Fruit fly (Drosophila melanogaster): ENCODE data around the gene U2af38.
A peak's percentile ranks its signal among the peaks of the same experiment; 100 is the strongest.

U2af38 gene

DNA sequence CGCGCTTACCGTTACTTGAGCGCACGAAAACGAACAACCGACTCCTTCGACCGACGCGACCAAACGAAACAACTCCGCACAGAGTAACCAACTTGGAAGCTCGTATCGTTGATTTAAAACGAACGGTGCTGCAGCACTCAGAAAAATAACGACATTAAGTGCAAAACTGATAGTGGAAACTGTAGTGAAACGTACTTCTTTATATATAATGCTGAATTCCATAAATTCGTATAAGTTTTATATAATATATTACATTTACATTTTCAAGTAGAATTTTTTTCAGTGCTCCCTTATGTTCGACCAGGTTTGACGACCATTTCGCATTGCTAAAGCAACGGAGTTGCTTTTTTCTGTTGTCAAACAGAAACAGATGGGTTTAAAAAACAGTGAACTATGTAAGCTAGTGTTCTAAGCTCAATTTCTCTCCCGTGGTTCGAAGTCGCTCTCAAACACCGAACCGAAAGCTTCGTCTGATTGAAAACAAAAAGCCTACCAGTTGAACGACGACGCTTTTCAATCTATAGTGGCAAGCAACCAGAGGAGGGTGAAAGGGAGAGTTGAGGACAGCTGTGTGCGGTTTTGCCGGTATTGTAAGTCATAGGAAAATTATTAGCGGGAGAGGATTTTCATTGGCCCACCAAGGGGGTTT lies 26.9 kb downstream of the U2af38 start, which contains the start of gene CG17075 (continued):
- peak; percentile 87 for TF ChIP-seq run (tag; optimal IDR thresholded peaks at IDR 0.05)
- TF ChIP-seq CG14441 (GFP tag; IDR thresholded peaks at IDR 0.05) = peak; percentile 95
- TF ChIP-seq CG15696 (tag; optimal IDR thresholded peaks at IDR 0.05) = peak; percentile 55
- no peak for TF ChIP-seq D (optimal IDR thresholded peaks at IDR 0.05)
- TF ChIP-seq D (GFP tag; optimal IDR thresholded peaks at IDR 0.05) = peak; percentile 84
- peak; percentile 88 for TF ChIP-seq gce (GFP tag; IDR thresholded peaks at IDR 0.05)
- TF ChIP-seq slbo (GFP tag; IDR thresholded peaks at IDR 0.05) = peak; percentile 98
- peak; percentile 92 for TF ChIP-seq CG12299 (tag; optimal IDR thresholded peaks at IDR 0.05)
- TF ChIP-seq sqz (GFP tag; optimal IDR thresholded peaks at IDR 0.05) = peak; percentile 86
- TF ChIP-seq lola (GFP tag; optimal IDR thresholded peaks at IDR 0.05) = peak in 1 of 3 experiments; percentile 69
- TF ChIP-seq CG17612 (GFP tag; IDR thresholded peaks at IDR 0.05) = peak; percentile 88
- TF ChIP-seq CG14860 (GFP tag; IDR thresholded peaks at IDR 0.05; ENCODE audit: partially characterized antibody) = no peak
- peak; percentile 89 for TF ChIP-seq CG17829 (tag; optimal IDR thresholded peaks at IDR 0.05)
- TF ChIP-seq bowl (GFP tag; IDR thresholded peaks at IDR 0.05) = peak; percentile 88
- peak; percentile 40 for TF ChIP-seq CG10431 (GFP tag; optimal IDR thresholded peaks at IDR 0.05)
- TF ChIP-seq CG5245 (GFP tag; optimal IDR thresholded peaks at IDR 0.05) = peak; percentile 92
- peak; percentile 98 for TF ChIP-seq CG31441 (GFP tag; IDR thresholded peaks at IDR 0.05)
- TF ChIP-seq PHDP (tag; optimal IDR thresholded peaks at IDR 0.05) = peak; percentile 96
- TF ChIP-seq CG6791 (GFP tag; IDR thresholded peaks at IDR 0.05; ENCODE audit: partially characterized antibody) = no peak
- TF ChIP-seq CG10959 (GFP tag; IDR thresholded peaks at IDR 0.05) = peak; percentile 77
- peak; percentile 32 for TF ChIP-seq CG12236 (GFP tag; optimal IDR thresholded peaks at IDR 0.05)
- no peak for TF ChIP-seq pan (optimal IDR thresholded peaks at IDR 0.05)
- TF ChIP-seq pan (GFP tag; optimal IDR thresholded peaks at IDR 0.05 in 1 of 2, IDR thresholded peaks at IDR 0.05 in 1 of 2) = peak in 1 of 2 experiments; percentile 97
- TF ChIP-seq CG17328 (GFP tag; IDR thresholded peaks at IDR 0.05) = peak; percentile 96
- peak; percentile 72 for TF ChIP-seq CG1647 (GFP tag; optimal IDR thresholded peaks at IDR 0.05)
- TF ChIP-seq her (GFP tag; optimal IDR thresholded peaks at IDR 0.05) = peak; percentile 33
- no peak; the same call in 1 of the 2 replicates for TF ChIP-seq GATAe (GFP tag; conservative IDR thresholded peaks at IDR 0.05)
- TF ChIP-seq fd96Cb (tag; optimal IDR thresholded peaks at IDR 0.05) = peak; percentile 93
- no peak for TF ChIP-seq Hr78 (GFP tag; optimal IDR thresholded peaks at IDR 0.05)
- peak; percentile 86 for TF ChIP-seq CG3407 (GFP tag; optimal IDR thresholded peaks at IDR 0.05)
- TF ChIP-seq CG18262 (tag; optimal IDR thresholded peaks at IDR 0.05) = peak; percentile 89
- TF ChIP-seq CG32772 (GFP tag; IDR thresholded peaks at IDR 0.05) = peak; percentile 97
- TF ChIP-seq CG16863 (GFP tag; optimal IDR thresholded peaks at IDR 0.05) = peak; percentile 65
- no peak for TF ChIP-seq sc (optimal IDR thresholded peaks at IDR 0.05)
- peak; percentile 76 for TF ChIP-seq sc (GFP tag; optimal IDR thresholded peaks at IDR 0.05)
- TF ChIP-seq CG17186 (GFP tag; optimal IDR thresholded peaks at IDR 0.05) = peak; percentile 36
- TF ChIP-seq Tbp (GFP tag; optimal IDR thresholded peaks at IDR 0.05) = no peak
- no peak for TF ChIP-seq lbe (GFP tag; optimal IDR thresholded peaks at IDR 0.05)
- TF ChIP-seq crp (GFP tag; optimal IDR thresholded peaks at IDR 0.05) = peak in 1 of 2 experiments; percentile 54
- peak; percentile 48 for TF ChIP-seq shn (GFP tag; optimal IDR thresholded peaks at IDR 0.05)
- TF ChIP-seq CTCF (GFP tag; optimal IDR thresholded peaks at IDR 0.05) = peak; percentile 43
- TF ChIP-seq Hsf (GFP tag; optimal IDR thresholded peaks at IDR 0.05) = peak; percentile 91
- no peak for TF ChIP-seq Scr (GFP tag; IDR thresholded peaks at IDR 0.05; ENCODE audit: partially characterized antibody)
- TF ChIP-seq Taf1 (GFP tag; IDR thresholded peaks at IDR 0.05) = peak; percentile 86
- peak; percentile 31 for TF ChIP-seq dm (GFP tag; optimal IDR thresholded peaks at IDR 0.05)
- peak; percentile 95 for TF ChIP-seq HmgZ (tag; optimal IDR thresholded peaks at IDR 0.05)
- peak in 1 of 2 experiments; percentile 20 for TF ChIP-seq Trl (optimal IDR thresholded peaks at IDR 0.05)
- peak; percentile 65 for TF ChIP-seq Trl (GFP tag; optimal IDR thresholded peaks at IDR 0.05)
- peak; percentile 83 for TF ChIP-seq chn (GFP tag; optimal IDR thresholded peaks at IDR 0.05)
- peak; percentile 96 for TF ChIP-seq lmd (GFP tag; IDR thresholded peaks at IDR 0.05)
- TF ChIP-seq bsh (GFP tag; optimal IDR thresholded peaks at IDR 0.05) = peak; percentile 39 to 92
